Worm (Caenorhabditis elegans) whole organism, early embryonic: ENCODE data around the gene mrp-5.

Experiments
- B0310.2 ChIP-seq: sonication (generic microtip); optimal IDR thresholded peaks from 2 replicates; lab custom pipeline; 2016; ENCODE audit warnings: mild to moderate bottlenecking, missing genetic modification characterization, missing compliant biosample characterization
- F13C5.2 ChIP-seq: sonication (generic microtip); optimal IDR thresholded peaks from 2 replicates; lab custom pipeline; 2017; ENCODE audit warnings: mild to moderate bottlenecking, missing genetic modification characterization, inconsistent platforms, missing compliant biosample characterization
- aly-1 ChIP-seq: sonication (generic microtip); optimal IDR thresholded peaks from 2 replicates; lab custom pipeline; 2016; ENCODE audit warnings: missing genetic modification characterization, missing compliant biosample characterization
- ama-1 ChIP-seq: fragments of 150-350 bp; optimal IDR thresholded peaks from 2 replicates; lab custom pipeline; 2014
- ceh-13 ChIP-seq: fragments of 200-800 bp; sonication (Bioruptor generic); optimal IDR thresholded peaks from 2 replicates; lab custom pipeline; 2018; ENCODE audit warnings: mild to moderate bottlenecking, missing genetic modification characterization, missing compliant biosample characterization
- ceh-36 ChIP-seq: sonication (generic microtip); optimal IDR thresholded peaks from 2 replicates; lab custom pipeline; 2016; ENCODE audit warnings: missing genetic modification characterization, inconsistent platforms, missing compliant biosample characterization
- ets-7 ChIP-seq: sonication (generic microtip); optimal IDR thresholded peaks from 2 replicates; lab custom pipeline; 2016; ENCODE audit warnings: missing genotype, missing genetic modification characterization, missing compliant biosample characterization
- flt-1 ChIP-seq: fragments of 200-800 bp; sonication (Bioruptor generic); IDR thresholded peaks from 2 replicates; pipeline ENCODE4 v1.3.6; 2022; ENCODE audit warnings: missing genetic modification characterization, missing compliant biosample characterization
- hmbx-1 ChIP-seq: sonication (generic microtip); optimal IDR thresholded peaks from 2 replicates; lab custom pipeline; 2016; ENCODE audit warnings: mild to moderate bottlenecking, missing genetic modification characterization, missing compliant biosample characterization
- hmg-4 ChIP-seq: fragments of 200-800 bp; sonication (Bioruptor generic); optimal IDR thresholded peaks from 2 replicates; lab custom pipeline; 2018; ENCODE audit warnings: mild to moderate bottlenecking, missing genetic modification characterization, missing compliant biosample characterization
- hnd-1 ChIP-seq: sonication (generic microtip); optimal IDR thresholded peaks from 2 replicates; lab custom pipeline; 2016; ENCODE audit warnings: missing genetic modification characterization, missing compliant biosample characterization
- pes-1 ChIP-seq: fragments of 200-800 bp; sonication (Bioruptor generic); IDR thresholded peaks from 2 replicates; pipeline ENCODE4 v1.3.6; 2022; ENCODE audit warnings: missing genetic modification reagents, missing genetic modification characterization, missing compliant biosample characterization
- scrt-1 ChIP-seq: fragments of 200-800 bp; sonication (Bioruptor generic); IDR thresholded peaks from 2 replicates; pipeline ENCODE4 v1.3.6; 2022; ENCODE audit warnings: missing genetic modification characterization, missing compliant biosample characterization
- sea-1 ChIP-seq: fragments of 200-800 bp; sonication (Bioruptor generic); conservative IDR thresholded peaks from 2 replicates; pipeline ENCODE4 v1.3.6; 2022; ENCODE audit warnings: missing genetic modification characterization, missing compliant biosample characterization
- tbx-11 ChIP-seq: fragments of 200-800 bp; sonication (Bioruptor generic); IDR thresholded peaks from 2 replicates; pipeline ENCODE4 v1.3.6; 2022; ENCODE audit warnings: missing genetic modification characterization, missing compliant biosample characterization
- tbx-37 ChIP-seq: fragments of 200-800 bp; sonication (Bioruptor generic); conservative IDR thresholded peaks from 2 replicates; pipeline ENCODE4 v1.3.6; 2022; ENCODE audit warnings: missing genetic modification reagents, missing genetic modification characterization, missing compliant biosample characterization
- tra-4 ChIP-seq: sonication (generic microtip); optimal IDR thresholded peaks from 2 replicates; lab custom pipeline; 2017; ENCODE audit warnings: missing genetic modification characterization, missing compliant biosample characterization

Gene mrp-5

DNA sequence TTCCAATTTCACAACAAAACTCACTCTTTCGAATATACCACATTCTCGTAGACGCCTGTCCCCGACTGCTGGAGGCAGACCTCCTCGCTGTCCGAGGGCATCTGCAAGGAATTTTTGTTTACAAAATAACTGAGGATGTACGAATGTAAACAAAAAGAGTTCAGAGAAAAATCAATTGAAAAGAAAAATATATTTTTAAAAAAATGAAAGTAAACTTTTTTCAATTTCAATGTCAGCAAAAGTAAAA, at the start of gene mrp-5:
Gene mrp-5 (minus strand): TSS at position 101 of the 247 bp plus-strand sequence.
- TF ChIP-seq ets-7 (tag; lab: Kevin White, UChicago) (no peak), hmg-4 (no peak), ceh-36 (tag; lab: Kevin White, UChicago) (no peak), hmbx-1 (no peak), ceh-13 (GFP tag; lab: Kevin White, UChicago) (no peak), F13C5.2 (tag; lab: Kevin White, UChicago) (no peak), tra-4 (tag; lab: Kevin White, UChicago) (no peak), flt-1 (GFP tag; lab: Robert Waterston, UW) (no peak)

DNA sequence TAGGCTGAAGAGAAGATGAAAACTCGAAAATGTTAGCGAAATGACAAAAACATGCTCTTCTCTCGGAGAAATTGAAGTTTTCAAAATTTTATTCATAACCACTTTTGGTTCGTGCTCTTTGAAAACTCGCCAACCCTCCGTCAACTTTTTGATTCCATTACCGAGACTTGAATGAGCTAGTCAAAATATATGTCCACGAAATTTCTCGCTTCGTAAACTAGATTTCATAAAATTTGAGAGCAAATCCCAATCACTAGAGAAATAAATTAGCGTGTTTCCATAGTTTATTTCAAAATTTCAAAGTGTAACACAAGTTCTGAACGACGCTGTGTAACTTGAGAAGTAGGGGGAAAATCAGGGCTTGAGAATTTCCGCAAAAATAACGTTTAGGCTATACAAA, 47.6 kb upstream of the mrp-5 start:
- no peak for TF ChIP-seq hmg-4
- TF ChIP-seq sea-1 (GFP tag; lab: Robert Waterston, UW) = no peak
- TF ChIP-seq tbx-11 (GFP tag; lab: Robert Waterston, UW) = no peak
- TF ChIP-seq ama-1 (lab: Kevin White, UChicago) = no peak
- TF ChIP-seq B0310.2 (tag; lab: Kevin White, UChicago) = no peak
- TF ChIP-seq flt-1 (GFP tag; lab: Robert Waterston, UW) = no peak
- TF ChIP-seq hnd-1 (tag; lab: Kevin White, UChicago) = no peak
- TF ChIP-seq F13C5.2 (tag; lab: Kevin White, UChicago) = no peak
- no peak for TF ChIP-seq scrt-1 (GFP tag; lab: Robert Waterston, UW)
- no peak for TF ChIP-seq aly-1 (tag; lab: Kevin White, UChicago)
- no peak for TF ChIP-seq ceh-13 (GFP tag; lab: Kevin White, UChicago)
- TF ChIP-seq tra-4 (tag; lab: Kevin White, UChicago) = no peak
- TF ChIP-seq tbx-37 (GFP tag; lab: Robert Waterston, UW) = no peak
- TF ChIP-seq pes-1 = no peak
- no peak for TF ChIP-seq ets-7 (tag; lab: Kevin White, UChicago)
- no peak for TF ChIP-seq hmbx-1
- TF ChIP-seq ceh-36 (tag; lab: Kevin White, UChicago) = no peak

DNA sequence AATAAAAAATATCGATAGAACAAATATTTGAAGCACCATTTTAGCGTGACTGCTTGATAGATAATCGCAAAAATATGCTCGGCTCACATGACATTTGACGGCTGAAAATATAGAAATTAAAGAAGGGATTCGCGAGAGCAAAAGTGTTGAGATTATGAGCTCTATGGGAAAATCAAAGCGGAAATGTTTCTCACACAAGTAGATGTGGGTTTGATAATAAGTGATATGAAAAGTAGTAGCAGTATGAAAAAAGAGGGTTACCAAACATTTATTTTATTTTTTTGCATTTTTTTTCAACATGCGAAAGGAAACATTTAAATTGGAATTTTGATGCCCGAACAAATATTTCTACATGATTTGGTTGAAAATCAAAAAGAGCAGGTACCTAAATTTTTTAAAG, 45.2 kb upstream of the mrp-5 start, which contains the start of gene iglr-1:
Gene iglr-1 (minus strand): TSS at position 101 of the 400 bp plus-strand sequence.
- TF ChIP-seq F13C5.2 (tag; lab: Kevin White, UChicago) (no peak), ama-1 (lab: Kevin White, UChicago) (no peak), hmg-4 (no peak), sea-1 (GFP tag; lab: Robert Waterston, UW) (no peak), aly-1 (tag; lab: Kevin White, UChicago) (no peak), tbx-11 (GFP tag; lab: Robert Waterston, UW) (no peak), tbx-37 (GFP tag; lab: Robert Waterston, UW) (no peak), ceh-36 (tag; lab: Kevin White, UChicago) (no peak), scrt-1 (GFP tag; lab: Robert Waterston, UW) (no peak), tra-4 (tag; lab: Kevin White, UChicago) (no peak), ceh-13 (GFP tag; lab: Kevin White, UChicago) (no peak), B0310.2 (tag; lab: Kevin White, UChicago) (no peak), hnd-1 (tag; lab: Kevin White, UChicago) (no peak), pes-1 (no peak), hmbx-1 (no peak), flt-1 (GFP tag; lab: Robert Waterston, UW) (no peak), ets-7 (tag; lab: Kevin White, UChicago) (no peak)

DNA sequence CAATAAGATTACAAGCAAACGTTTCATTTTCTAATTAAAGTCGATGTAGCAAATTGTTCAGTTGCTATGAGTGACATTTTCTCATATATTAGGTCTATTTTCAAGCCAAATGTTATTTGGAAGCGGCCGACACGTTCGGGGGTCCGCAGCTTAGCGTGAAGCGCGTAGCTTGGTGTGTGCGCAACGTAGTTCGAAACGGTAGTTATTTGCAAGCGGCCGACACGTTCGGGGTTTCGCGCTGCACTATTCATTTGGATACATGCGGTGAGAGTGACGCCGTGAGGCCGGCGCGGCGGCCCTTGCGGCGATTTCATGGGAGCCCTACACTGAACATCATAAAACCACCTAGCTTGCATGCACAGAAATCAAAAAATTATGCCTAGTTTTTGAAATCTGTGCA, 42.0 kb upstream of the mrp-5 start:
- TF ChIP-seq F13C5.2 (tag; lab: Kevin White, UChicago) = no peak
- TF ChIP-seq scrt-1 (GFP tag; lab: Robert Waterston, UW) = no peak
- TF ChIP-seq B0310.2 (tag; lab: Kevin White, UChicago) = no peak
- no peak for TF ChIP-seq sea-1 (GFP tag; lab: Robert Waterston, UW)
- TF ChIP-seq hmg-4 = no peak
- no peak for TF ChIP-seq pes-1
- TF ChIP-seq aly-1 (tag; lab: Kevin White, UChicago) = no peak
- TF ChIP-seq hmbx-1 = no peak
- TF ChIP-seq tra-4 (tag; lab: Kevin White, UChicago) = no peak
- TF ChIP-seq ceh-13 (GFP tag; lab: Kevin White, UChicago) = no peak
- TF ChIP-seq ets-7 (tag; lab: Kevin White, UChicago) = no peak
- no peak for TF ChIP-seq ama-1 (lab: Kevin White, UChicago)
- no peak for TF ChIP-seq tbx-11 (GFP tag; lab: Robert Waterston, UW)
- no peak for TF ChIP-seq ceh-36 (tag; lab: Kevin White, UChicago)
- TF ChIP-seq hnd-1 (tag; lab: Kevin White, UChicago) = no peak

DNA sequence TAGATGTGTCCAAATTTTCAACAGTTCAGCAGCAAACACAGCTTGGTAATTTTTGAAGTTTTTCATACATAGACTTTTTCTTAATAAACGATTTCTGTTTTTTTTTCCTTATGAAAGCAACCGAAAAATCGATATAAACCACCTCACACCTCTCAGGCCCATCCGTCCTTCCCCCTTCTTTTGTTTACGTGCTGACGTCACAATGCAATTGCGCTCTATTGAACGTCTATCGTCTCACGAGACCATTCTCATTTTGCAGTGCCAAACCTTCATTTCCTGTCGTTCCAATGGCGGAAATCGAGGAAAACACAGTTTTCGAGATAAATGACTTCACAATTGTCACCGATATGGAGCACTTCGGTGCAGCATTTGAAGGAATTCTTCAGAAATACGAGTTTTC, 37.2 kb upstream of the mrp-5 start, which contains the start of gene rbg-1:
Gene rbg-1 (plus strand): TSS at position 260 of the 400 bp plus-strand sequence.
- TF ChIP-seq tbx-11 (GFP tag; lab: Robert Waterston, UW) (no peak), ceh-36 (tag; lab: Kevin White, UChicago) (no peak), tbx-37 (GFP tag; lab: Robert Waterston, UW) (no peak)

DNA sequence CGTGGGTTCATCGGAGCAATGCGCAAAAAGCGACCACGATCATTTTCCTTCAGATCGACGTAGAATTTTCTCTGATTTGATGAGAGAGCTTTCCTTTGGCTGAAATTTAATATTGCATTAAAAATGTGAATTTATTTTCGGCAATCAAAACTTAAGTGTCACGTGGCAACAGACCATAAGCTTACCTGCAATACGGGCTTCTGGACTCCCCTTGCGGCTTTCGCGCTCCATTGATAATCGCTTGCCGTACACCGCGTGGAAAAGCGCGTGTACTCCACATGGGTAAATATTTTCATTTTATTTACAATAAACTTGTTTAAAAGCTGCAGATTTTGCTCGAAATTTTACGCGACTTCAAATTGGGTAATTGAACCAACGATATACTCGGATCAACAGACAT, 36.4 kb upstream of the mrp-5 start, which contains the start of gene plp-2:
Gene plp-2 (minus strand): TSS at position 280 of the 400 bp plus-strand sequence.
- TF ChIP-seq scrt-1 (GFP tag; lab: Robert Waterston, UW) (no peak), ama-1 (lab: Kevin White, UChicago) (no peak), hmbx-1 (no peak), B0310.2 (tag; lab: Kevin White, UChicago) (no peak), flt-1 (GFP tag; lab: Robert Waterston, UW) (no peak), sea-1 (GFP tag; lab: Robert Waterston, UW) (no peak), tbx-11 (GFP tag; lab: Robert Waterston, UW) (no peak), F13C5.2 (tag; lab: Kevin White, UChicago) (no peak), tra-4 (tag; lab: Kevin White, UChicago) (no peak), aly-1 (tag; lab: Kevin White, UChicago) (no peak), tbx-37 (GFP tag; lab: Robert Waterston, UW) (no peak), ets-7 (tag; lab: Kevin White, UChicago) (no peak), hmg-4 (no peak), hnd-1 (tag; lab: Kevin White, UChicago) (no peak), pes-1 (no peak), ceh-13 (GFP tag; lab: Kevin White, UChicago) (no peak), ceh-36 (tag; lab: Kevin White, UChicago) (no peak)

DNA sequence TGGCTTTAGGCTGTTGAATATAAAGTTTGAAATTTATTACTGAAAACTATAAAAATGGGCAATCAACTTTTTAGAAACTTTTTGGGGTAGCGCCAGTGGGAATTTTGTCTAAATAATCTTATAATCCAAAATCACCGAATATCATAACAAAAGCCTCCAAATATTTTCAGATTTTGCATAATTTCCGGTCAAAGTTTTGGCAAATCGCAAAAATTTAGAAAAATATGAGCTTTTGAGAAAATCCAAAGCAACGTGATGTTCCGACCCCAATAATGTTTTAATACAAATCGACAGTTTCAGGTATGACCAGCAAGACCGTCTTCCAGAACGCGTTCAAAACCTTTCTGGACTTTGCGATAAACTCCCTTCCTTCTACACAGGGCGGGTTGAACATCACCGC, 33.3 kb upstream of the mrp-5 start, which contains the start of gene emre-1:
Gene emre-1 (plus strand): TSS at position 301 of the 400 bp plus-strand sequence.
- TF ChIP-seq flt-1 (GFP tag; lab: Robert Waterston, UW) (no peak), F13C5.2 (tag; lab: Kevin White, UChicago) (no peak), hmg-4 (no peak), ceh-36 (tag; lab: Kevin White, UChicago) (no peak), tra-4 (tag; lab: Kevin White, UChicago) (no peak), ceh-13 (GFP tag; lab: Kevin White, UChicago) (no peak), sea-1 (GFP tag; lab: Robert Waterston, UW) (no peak), hnd-1 (tag; lab: Kevin White, UChicago) (no peak), B0310.2 (tag; lab: Kevin White, UChicago) (no peak), aly-1 (tag; lab: Kevin White, UChicago) (no peak), hmbx-1 (no peak), tbx-37 (GFP tag; lab: Robert Waterston, UW) (no peak), tbx-11 (GFP tag; lab: Robert Waterston, UW) (no peak)
